Fruit fly (Drosophila melanogaster) whole organism, embryonic: ENCODE results near the gene CG8100.

Source experiments
- BtbVII ChIP-seq: fragments of 200-800 bp; sonication (Bioruptor generic); optimal IDR thresholded peaks from 3 replicates; lab custom pipeline; 2017; ENCODE audit warnings: missing biosample characterization, mild to moderate bottlenecking, missing genetic modification characterization
- CG11085 ChIP-seq: fragments of 200-800 bp; sonication (Bioruptor generic); IDR thresholded peaks from 2 replicates; pipeline ENCODE4 v1.3.6; 2022; ENCODE audit warnings: missing biosample characterization, missing genetic modification characterization
- CG11398 ChIP-seq: fragments of 200-800 bp; sonication (Bioruptor generic); optimal IDR thresholded peaks from 2 replicates; lab custom pipeline; 2016; ENCODE audit warnings: missing biosample characterization, missing genetic modification characterization
- CG12391 ChIP-seq: fragments of 200-800 bp; sonication (Bioruptor generic); optimal IDR thresholded peaks from 3 replicates; lab custom pipeline; 2018; ENCODE audit warnings: missing biosample characterization, mild to moderate bottlenecking, missing genetic modification characterization, moderate library complexity
- CG13296 ChIP-seq: fragments of 200-800 bp; sonication (Bioruptor generic); optimal IDR thresholded peaks from 3 replicates; lab custom pipeline; 2018; ENCODE audit warnings: missing biosample characterization, mild to moderate bottlenecking, missing genetic modification characterization
- CG13624 ChIP-seq: fragments of 200-800 bp; sonication (Bioruptor generic); optimal IDR thresholded peaks from 2 replicates; lab custom pipeline; 2016; ENCODE audit warnings: missing biosample characterization, missing genetic modification characterization
- CG13775 ChIP-seq: fragments of 200-800 bp; sonication (Bioruptor generic); optimal IDR thresholded peaks from 3 replicates; lab custom pipeline; 2017; ENCODE audit warnings: missing biosample characterization, mild to moderate bottlenecking, missing genetic modification characterization
- CG17361 ChIP-seq: fragments of 200-800 bp; sonication (Bioruptor generic); IDR thresholded peaks from 3 replicates; pipeline ENCODE4 v1.3.6; 2022; ENCODE audit warnings: missing biosample characterization, missing genetic modification characterization
- CG18262 ChIP-seq: fragments of 200-800 bp; optimal IDR thresholded peaks from 3 replicates; lab custom pipeline; 2019; ENCODE audit warnings: missing biosample characterization, mild to moderate bottlenecking, missing genetic modification characterization, moderate library complexity
- CG18599 ChIP-seq: fragments of 200-800 bp; sonication (Bioruptor generic); optimal IDR thresholded peaks from 3 replicates; lab custom pipeline; 2017; ENCODE audit warnings: missing biosample characterization, missing genetic modification characterization, mild to moderate bottlenecking, moderate library complexity, missing genetic modification reagents
- CG2120 ChIP-seq: fragments of 200-800 bp; sonication (Bioruptor generic); optimal IDR thresholded peaks from 3 replicates; lab custom pipeline; 2016; ENCODE audit warnings: missing biosample characterization, missing genetic modification characterization
- CG2712 ChIP-seq: fragments of 200-800 bp; optimal IDR thresholded peaks from 3 replicates; lab custom pipeline; 2019; ENCODE audit warnings: missing biosample characterization, mild to moderate bottlenecking, missing genetic modification characterization, moderate library complexity
- CG3163 ChIP-seq: fragments of 200-800 bp; sonication (Bioruptor generic); optimal IDR thresholded peaks from 3 replicates; lab custom pipeline; 2016; ENCODE audit warnings: missing biosample characterization, missing genetic modification characterization
- CG32767 ChIP-seq: fragments of 200-800 bp; sonication (Bioruptor generic); IDR thresholded peaks from 2 replicates; pipeline ENCODE4 v1.3.6; 2022; ENCODE audit warnings: missing biosample characterization, missing genetic modification characterization
- CG4820 ChIP-seq: fragments of 200-800 bp; sonication (Bioruptor generic); optimal IDR thresholded peaks from 3 replicates; lab custom pipeline; 2016; ENCODE audit warnings: missing biosample characterization, missing genetic modification characterization
- CG7839 ChIP-seq: fragments of 200-800 bp; sonication (Bioruptor generic); optimal IDR thresholded peaks from 3 replicates; lab custom pipeline; 2018; ENCODE audit warnings: missing biosample characterization, mild to moderate bottlenecking, missing genetic modification characterization, moderate library complexity
- CG7928 ChIP-seq: fragments of 200-800 bp; sonication (Bioruptor generic); optimal IDR thresholded peaks from 2 replicates; lab custom pipeline; 2017; ENCODE audit warnings: missing biosample characterization, mild to moderate bottlenecking, missing genetic modification characterization
- CG9727 ChIP-seq: fragments of 200-800 bp; sonication (Bioruptor generic); optimal IDR thresholded peaks from 3 replicates; lab custom pipeline; 2017; ENCODE audit warnings: missing biosample characterization, mild to moderate bottlenecking, missing genetic modification characterization
- CG9932 ChIP-seq: fragments of 200-800 bp; sonication (Bioruptor generic); IDR thresholded peaks from 2 replicates; pipeline ENCODE4 v1.3.6; 2022; ENCODE audit warnings: missing biosample characterization, missing genetic modification characterization
- CrebB ChIP-seq: fragments of 200-800 bp; sonication (Bioruptor generic); optimal IDR thresholded peaks from 3 replicates; lab custom pipeline; 2018; ENCODE audit warnings: missing biosample characterization, mild to moderate bottlenecking, missing genetic modification characterization
- D19A ChIP-seq: fragments of 200-800 bp; optimal IDR thresholded peaks from 3 replicates; lab custom pipeline; 2019; ENCODE audit warnings: missing biosample characterization, mild to moderate bottlenecking, missing genetic modification characterization, moderate library complexity
- Dbx ChIP-seq: fragments of 200-800 bp; sonication (Bioruptor generic); IDR thresholded peaks from 3 replicates; pipeline ENCODE4 v1.3.6; 2022; ENCODE audit warnings: missing biosample characterization, missing genetic modification characterization
- Dll ChIP-seq: fragments of 200-800 bp; sonication (Bioruptor generic); IDR thresholded peaks from 4 replicates; pipeline ENCODE4 v1.3.6; 2022; ENCODE audit warnings: missing biosample characterization, missing genetic modification characterization; ENCODE audit not compliant: partially characterized antibody
- E2f2 ChIP-seq: fragments of 200-800 bp; sonication (Bioruptor generic); IDR thresholded peaks from 2 replicates; pipeline ENCODE4 v1.3.6; 2022; ENCODE audit warnings: missing biosample characterization, missing genetic modification characterization
- ERR ChIP-seq: fragments of 200-800 bp; sonication (Bioruptor generic); optimal IDR thresholded peaks from 2 replicates; lab custom pipeline; 2016; ENCODE audit warnings: missing biosample characterization, missing genetic modification characterization
- HHEX ChIP-seq: fragments of 200-800 bp; sonication (Bioruptor generic); optimal IDR thresholded peaks from 3 replicates; lab custom pipeline; 2017; ENCODE audit warnings: missing biosample characterization, mild to moderate bottlenecking, missing genetic modification characterization, missing genetic modification reagents
- HmgZ ChIP-seq: fragments of 200-800 bp; sonication (Bioruptor generic); optimal IDR thresholded peaks from 2 replicates; lab custom pipeline; 2018; ENCODE audit warnings: missing biosample characterization, mild to moderate bottlenecking, missing genetic modification characterization
- Hmr ChIP-seq: fragments of 200-800 bp; sonication (Bioruptor generic); optimal IDR thresholded peaks from 3 replicates; lab custom pipeline; 2017; ENCODE audit warnings: mild to moderate bottlenecking, missing biosample characterization, missing genetic modification reagents, missing genetic modification characterization
- Hsf ChIP-seq: fragments of 200-800 bp; sonication (Bioruptor generic); optimal IDR thresholded peaks from 3 replicates; lab custom pipeline; 2016; ENCODE audit warnings: missing biosample characterization, missing genetic modification characterization
- Kr ChIP-seq: fragments of 200-800 bp; sonication (Bioruptor generic); optimal IDR thresholded peaks from 2 replicates; lab custom pipeline; 2017; ENCODE audit warnings: missing biosample characterization, mild to moderate bottlenecking, missing genetic modification characterization
- NC2β ChIP-seq: fragments of 200-800 bp; sonication (Bioruptor generic); optimal IDR thresholded peaks from 2 replicates; lab custom pipeline; 2016; ENCODE audit warnings: missing biosample characterization, missing genetic modification characterization
- Oli ChIP-seq: fragments of 200-800 bp; sonication (Bioruptor generic); optimal IDR thresholded peaks from 2 replicates; lab custom pipeline; 2018; ENCODE audit warnings: missing biosample characterization, mild to moderate bottlenecking, missing genetic modification characterization, moderate library complexity
- Optix ChIP-seq: fragments of 200-800 bp; sonication (Bioruptor generic); IDR thresholded peaks from 3 replicates; pipeline ENCODE4 v1.3.6; 2022; ENCODE audit warnings: missing biosample characterization, missing genetic modification characterization
- Stat92E ChIP-seq, 3 experiments: fragments of >200 bp in 2 of 3; fragments of 200-800 bp in 1 of 3; sonication (Bioruptor generic) in 1 of 3; optimal IDR thresholded peaks; 2 replicates each; lab custom pipeline; 2017 to 2019; ENCODE audit warnings: missing biosample characterization in 3 of 3, missing genetic modification characterization in 3 of 3, mild to moderate bottlenecking in 1 of 3, moderate library complexity in 1 of 3
- Vsx1 ChIP-seq: fragments of 200-800 bp; sonication (Bioruptor generic); optimal IDR thresholded peaks from 2 replicates; lab custom pipeline; 2017; ENCODE audit warnings: missing biosample characterization, mild to moderate bottlenecking, missing genetic modification characterization, missing genetic modification reagents
- al ChIP-seq: fragments of 200-800 bp; sonication (Bioruptor generic); IDR thresholded peaks from 2 replicates; pipeline ENCODE4 v1.3.6; 2022; ENCODE audit warnings: missing biosample characterization, missing genetic modification characterization
- aop ChIP-seq: fragments of 200-800 bp; sonication (Bioruptor generic); IDR thresholded peaks from 2 replicates; pipeline ENCODE4 v1.3.6; 2022; ENCODE audit warnings: missing biosample characterization, missing genetic modification characterization
- ase ChIP-seq: fragments of 200-800 bp; sonication (Bioruptor generic); IDR thresholded peaks from 3 replicates; pipeline ENCODE4 v1.3.6; 2022; ENCODE audit warnings: missing biosample characterization, missing genetic modification characterization
- bsh ChIP-seq, 2 experiments: fragments of 200-800 bp; sonication (Bioruptor generic); optimal IDR thresholded peaks; 2 replicates each; lab custom pipeline; 2017 to 2018; ENCODE audit warnings: mild to moderate bottlenecking in 2 of 2, missing biosample characterization in 2 of 2, missing genetic modification characterization in 2 of 2, moderate library complexity in 1 of 2
- crc ChIP-seq: fragments of 200-800 bp; sonication (Bioruptor generic); optimal IDR thresholded peaks from 2 replicates; lab custom pipeline; 2016; ENCODE audit warnings: missing biosample characterization, missing genetic modification characterization
- dmrt99B ChIP-seq: fragments of 200-800 bp; sonication (Bioruptor generic); optimal IDR thresholded peaks from 2 replicates; lab custom pipeline; 2018; ENCODE audit warnings: missing biosample characterization, mild to moderate bottlenecking, missing genetic modification characterization, moderate library complexity
- exex ChIP-seq: fragments of 200-800 bp; sonication (Bioruptor generic); optimal IDR thresholded peaks from 4 replicates; lab custom pipeline; 2018; ENCODE audit warnings: missing biosample characterization, mild to moderate bottlenecking, missing genetic modification characterization, moderate library complexity
- fd3F ChIP-seq: fragments of 200-800 bp; sonication (Bioruptor generic); optimal IDR thresholded peaks from 2 replicates; lab custom pipeline; 2018; ENCODE audit warnings: missing biosample characterization, mild to moderate bottlenecking, missing genetic modification characterization, moderate library complexity
- gcm2 ChIP-seq: fragments of 200-800 bp; sonication (Bioruptor generic); optimal IDR thresholded peaks from 2 replicates; lab custom pipeline; 2016; ENCODE audit warnings: missing biosample characterization, missing genetic modification characterization
- gro ChIP-seq: fragments of 200-800 bp; sonication (Bioruptor generic); optimal IDR thresholded peaks from 2 replicates; lab custom pipeline; 2016; ENCODE audit warnings: missing biosample characterization, missing genetic modification characterization
- gt ChIP-seq: fragments of 200-800 bp; sonication (Bioruptor generic); IDR thresholded peaks from 2 replicates; pipeline ENCODE4 v1.3.6; 2022; ENCODE audit warnings: missing biosample characterization, missing genetic modification characterization
- lab ChIP-seq: fragments of 200-800 bp; sonication (Bioruptor generic); optimal IDR thresholded peaks from 3 replicates; lab custom pipeline; 2017; ENCODE audit warnings: missing biosample characterization, missing genetic modification characterization, mild to moderate bottlenecking, moderate library complexity, missing genetic modification reagents
- lilli ChIP-seq: fragments of 200-800 bp; sonication (Bioruptor generic); optimal IDR thresholded peaks from 3 replicates; lab custom pipeline; 2016; ENCODE audit warnings: missing biosample characterization, missing genetic modification characterization
- sens ChIP-seq: fragments of 200-800 bp; sonication (Bioruptor generic); peaks from one replicate; lab custom pipeline; 2016; ENCODE audit warnings: missing biosample characterization, missing genetic modification characterization
- sna ChIP-seq: fragments of 200-800 bp; sonication (Bioruptor generic); IDR thresholded peaks from 2 replicates; pipeline ENCODE4 v1.3.6; 2022; ENCODE audit warnings: missing biosample characterization, missing genetic modification characterization; ENCODE audit not compliant: partially characterized antibody
- wor ChIP-seq: fragments of 200-800 bp; sonication (Bioruptor generic); IDR thresholded peaks from 2 replicates; pipeline ENCODE4 v1.3.6; 2022; ENCODE audit warnings: missing biosample characterization, missing genetic modification characterization

CG8100 gene

DNA sequence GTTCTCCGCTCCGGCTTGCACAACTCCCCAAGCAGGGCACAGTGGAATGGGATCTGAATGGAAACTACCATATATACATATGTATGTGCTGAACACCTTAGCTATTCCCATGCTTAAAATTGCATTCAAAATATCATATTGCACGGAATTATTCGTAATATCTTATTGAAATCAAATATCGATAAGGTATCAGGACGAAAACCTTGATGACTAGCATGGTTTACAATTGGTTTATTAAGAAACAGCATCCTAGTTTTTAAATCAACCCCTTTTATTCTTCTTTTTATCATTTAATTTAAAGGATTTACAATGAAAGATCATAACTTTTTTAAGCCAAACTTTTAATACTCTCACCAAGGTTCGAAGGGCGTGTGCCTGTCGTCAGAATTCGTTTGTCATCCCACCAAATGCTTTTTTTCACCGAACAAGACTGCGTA lies 28.1 kb upstream of the CG8100 start (continued):
- TF ChIP-seq HHEX (GFP tag; lab: Kevin White, UChicago) (peak; percentile 22), al (GFP tag; lab: Robert Waterston, UW) (no peak), CG3163 (no peak), CG11085 (GFP tag; lab: Robert Waterston, UW) (no peak), fd3F (GFP tag; lab: Kevin White, UChicago) (no peak), CG32767 (GFP tag; lab: Robert Waterston, UW) (no peak), ERR (GFP tag; lab: Kevin White, UChicago) (no peak), CG17361 (peak; percentile 41; the same call in 1 of the 3 replicates), CG7928 (GFP tag; lab: Kevin White, UChicago) (no peak), E2f2 (GFP tag; lab: Robert Waterston, UW) (no peak), D19A (tag; lab: Kevin White, UChicago) (peak; percentile 51), Kr (no peak), bsh (GFP tag; optimal IDR thresholded peaks at IDR 0.05; lab: Kevin White, UChicago) (no peak), dmrt99B (tag; lab: Kevin White, UChicago) (peak; percentile 32), exex (tag; lab: Kevin White, UChicago) (no peak), CG2120 (GFP tag; lab: Kevin White, UChicago) (peak; percentile 55), Vsx1 (GFP tag; lab: Kevin White, UChicago) (no peak), CG18599 (GFP tag; lab: Kevin White, UChicago) (peak; percentile 31), gcm2 (GFP tag; lab: Kevin White, UChicago) (no peak), CG13775 (GFP tag; lab: Kevin White, UChicago) (peak; percentile 21), ase (no peak), gro (GFP tag; lab: Kevin White, UChicago) (no peak), HmgZ (tag; lab: Kevin White, UChicago) (no peak), aop (GFP tag; lab: Robert Waterston, UW) (no peak), CG4820 (peak; percentile 10), CG11398 (GFP tag; lab: Kevin White, UChicago) (no peak), crc (peak; percentile 8), Oli (tag; lab: Kevin White, UChicago) (peak; percentile 39), Optix (GFP tag; lab: Robert Waterston, UW) (no peak), Hmr (GFP tag; lab: Kevin White, UChicago) (peak; percentile 12), lilli (GFP tag; lab: Kevin White, UChicago) (peak; percentile 39), CG9932 (GFP tag; lab: Robert Waterston, UW) (peak; percentile 46), BtbVII (GFP tag; lab: Kevin White, UChicago) (peak; percentile 5), NC2β (GFP tag; lab: Kevin White, UChicago) (no peak), gt (GFP tag; lab: Robert Waterston, UW) (no peak), sens (peak; percentile 80), sna (GFP tag; lab: Robert Waterston, UW) (no peak), Hsf (GFP tag; lab: Kevin White, UChicago) (peak; percentile 33), Dbx (GFP tag; lab: Robert Waterston, UW) (0 out of 3 replicates have a peak, but pooled peaks have one; percentile 30), CG13624 (GFP tag; lab: Kevin White, UChicago) (no peak), Stat92E (GFP tag; optimal IDR thresholded peaks at IDR 0.05; lab: Kevin White, UChicago) (no peak), CG13296 (GFP tag; lab: Kevin White, UChicago) (no peak), CG9727 (GFP tag; lab: Kevin White, UChicago) (peak; percentile 29), lab (GFP tag; lab: Kevin White, UChicago) (peak; percentile 32), CrebB (tag; lab: Kevin White, UChicago) (no peak), CG2712 (peak; percentile 11), Dll (GFP tag; lab: Robert Waterston, UW) (0 out of 4 replicates have a peak, but pooled peaks have one; percentile 6), CG12391 (no peak), wor (GFP tag; lab: Robert Waterston, UW) (no peak), CG7839 (tag; lab: Kevin White, UChicago) (peak; percentile 38), CG18262 (tag; lab: Kevin White, UChicago) (peak; percentile 13)
